Worm (Caenorhabditis elegans) whole organism, midembryonic: ENCODE results near the gene str-263.

Experiments
- T22C8.4 ChIP-seq: fragments of 200-800 bp; sonication (Bioruptor generic); IDR thresholded peaks from 2 replicates; pipeline ENCODE4 v1.3.6; 2022; ENCODE audit warnings: missing genetic modification characterization, missing compliant biosample characterization
- flt-1 ChIP-seq: fragments of 200-800 bp; sonication (Bioruptor generic); IDR thresholded peaks from 2 replicates; pipeline ENCODE4 v1.3.6; 2022; ENCODE audit warnings: missing genetic modification characterization, missing compliant biosample characterization
- tab-1 ChIP-seq: fragments of 200-800 bp; sonication (Bioruptor generic); IDR thresholded peaks from 2 replicates; pipeline ENCODE4 v1.3.6; 2022; ENCODE audit warnings: missing genetic modification characterization, missing compliant biosample characterization
- ztf-23 ChIP-seq: fragments of 200-800 bp; sonication (Bioruptor generic); IDR thresholded peaks from 2 replicates; pipeline ENCODE4 v1.3.6; 2022; ENCODE audit warnings: missing genetic modification reagents, missing genetic modification characterization, missing compliant biosample characterization
- ztf-29 ChIP-seq: fragments of 200-800 bp; sonication (Bioruptor generic); IDR thresholded peaks from 2 replicates; pipeline ENCODE4 v1.3.6; 2022; ENCODE audit warnings: missing genetic modification reagents, missing genetic modification characterization, missing compliant biosample characterization

- TF ChIP-seq tab-1 (no peak), ztf-29 (no peak), flt-1 (no peak), T22C8.4 (GFP tag; lab: Robert Waterston, UW) (no peak), ztf-23 (GFP tag; lab: Robert Waterston, UW) (no peak)
These were observed 39.2 kb downstream of the str-263 start for ce11 chrV:15652147-15652546.
